Worm (Caenorhabditis elegans) whole organism, L1 larva: Measurements from ENCODE around the gene R09D1.14.

Experiments
- C04F5.9 ChIP-seq: sonication (generic microtip); optimal IDR thresholded peaks from 2 replicates; lab custom pipeline; 2016; ENCODE audit warnings: missing genetic modification characterization, missing compliant biosample characterization
- Y116A8C.19 ChIP-seq: sonication (generic microtip); optimal IDR thresholded peaks from 2 replicates; lab custom pipeline; 2016; ENCODE audit warnings: missing compliant biosample characterization, missing genetic modification characterization, borderline replicate concordance
- aha-1 ChIP-seq: fragments of 150-350 bp; optimal IDR thresholded peaks from 2 replicates; lab custom pipeline; 2014; ENCODE audit warnings: missing biosample characterization, missing genetic modification characterization
- blmp-1 ChIP-seq: fragments of 150-350 bp; optimal IDR thresholded peaks from 2 replicates; lab custom pipeline; 2014; ENCODE audit warnings: missing biosample characterization, missing genetic modification characterization
- dsc-1 ChIP-seq: sonication (generic microtip); optimal IDR thresholded peaks from 2 replicates; lab custom pipeline; 2016; ENCODE audit warnings: mild to moderate bottlenecking, missing genetic modification characterization, missing compliant biosample characterization
- efl-1 ChIP-seq, 4 experiments: fragments of 150-350 bp; optimal IDR thresholded peaks in 3 of 4; peaks in 1 of 4; 1 replicate in 1 of 4; 2 replicates in 3 of 4; lab custom pipeline; 2014; ENCODE audit warnings: missing biosample characterization in 2 of 4, missing genetic modification characterization in 2 of 4, missing genetic modification reagents in 2 of 4
- egl-13 ChIP-seq: sonication (generic microtip); optimal IDR thresholded peaks from 2 replicates; lab custom pipeline; 2016; ENCODE audit warnings: missing genotype, missing genetic modification reagents, missing genetic modification characterization, missing compliant biosample characterization
- elt-3 ChIP-seq, 6 experiments: fragments of 150-350 bp in 1 of 6; sonication (generic microtip); optimal IDR thresholded peaks; 2 replicates each; lab custom pipeline; 2017 to 2018; ENCODE audit warnings: missing biosample characterization in 6 of 6, missing genetic modification characterization in 6 of 6, inconsistent platforms in 1 of 6
- ets-5 ChIP-seq: fragments of 200-800 bp; sonication (Bioruptor generic); IDR thresholded peaks from 2 replicates; pipeline ENCODE4 v1.3.6; 2022; ENCODE audit warnings: missing genetic modification characterization, missing compliant biosample characterization
- fkh-10 ChIP-seq: sonication (generic microtip); optimal IDR thresholded peaks from 2 replicates; lab custom pipeline; 2017; ENCODE audit warnings: missing biosample characterization, missing genetic modification reagents, missing genetic modification characterization
- fkh-8 ChIP-seq: sonication (generic microtip); optimal IDR thresholded peaks from 2 replicates; lab custom pipeline; 2016; ENCODE audit warnings: mild to moderate bottlenecking, missing genetic modification characterization, missing compliant biosample characterization
- grh-1 ChIP-seq: fragments of 200-800 bp; sonication (Bioruptor generic); IDR thresholded peaks from 2 replicates; pipeline ENCODE4 v1.3.6; 2022; ENCODE audit warnings: missing genetic modification reagents, missing genetic modification characterization, missing compliant biosample characterization
- irx-1 ChIP-seq: sonication (generic microtip); optimal IDR thresholded peaks from 2 replicates; lab custom pipeline; 2016; ENCODE audit warnings: missing genetic modification characterization, missing compliant biosample characterization
- isw-1 ChIP-seq: fragments of 200-800 bp; sonication (Bioruptor generic); IDR thresholded peaks from 2 replicates; pipeline ENCODE4 v1.3.6; 2022; ENCODE audit warnings: missing genetic modification characterization, missing compliant biosample characterization
- lin-13 ChIP-seq: fragments of 150-350 bp; optimal IDR thresholded peaks from 2 replicates; lab custom pipeline; 2014; ENCODE audit warnings: missing biosample characterization, missing genetic modification reagents, missing genetic modification characterization
- lin-14 ChIP-seq: fragments of 200-800 bp; sonication (Bioruptor generic); optimal IDR thresholded peaks from 2 replicates; lab custom pipeline; 2018; ENCODE audit warnings: mild to moderate bottlenecking, missing genetic modification characterization, moderate library complexity, missing compliant biosample characterization
- lin-35 ChIP-seq, 2 experiments: fragments of 150-350 bp; optimal IDR thresholded peaks; 2 replicates each; lab custom pipeline; 2014; ENCODE audit warnings: missing biosample characterization in 2 of 2, missing genetic modification characterization in 2 of 2, missing genetic modification reagents in 2 of 2
- lin-39 ChIP-seq: fragments of 150-350 bp; optimal IDR thresholded peaks from 2 replicates; lab custom pipeline; 2014; ENCODE audit warnings: missing biosample characterization, missing genetic modification reagents, missing genetic modification characterization
- mab-9 ChIP-seq: fragments of 200-800 bp; sonication (Bioruptor generic); IDR thresholded peaks from 2 replicates; pipeline ENCODE4 v1.3.6; 2022; ENCODE audit warnings: missing genetic modification reagents, missing genetic modification characterization, missing compliant biosample characterization
- nhr-20 ChIP-seq: sonication (generic microtip); optimal IDR thresholded peaks from 2 replicates; lab custom pipeline; 2016; ENCODE audit warnings: mild to moderate bottlenecking, missing genetic modification characterization, missing compliant biosample characterization
- nhr-47 ChIP-seq: sonication (generic microtip); optimal IDR thresholded peaks from 2 replicates; lab custom pipeline; 2016; ENCODE audit warnings: mild to moderate bottlenecking, missing genetic modification characterization, moderate library complexity, missing compliant biosample characterization
- nhr-71 ChIP-seq: sonication (generic microtip); optimal IDR thresholded peaks from 2 replicates; lab custom pipeline; 2016; ENCODE audit warnings: mild to moderate bottlenecking, missing genetic modification characterization, moderate library complexity, missing compliant biosample characterization
- nhr-77 ChIP-seq: fragments of 150-350 bp; optimal IDR thresholded peaks from 2 replicates; lab custom pipeline; 2014; ENCODE audit warnings: missing biosample characterization, missing genetic modification characterization
- nhr-85 ChIP-seq: sonication (generic microtip); peaks from one replicate; lab custom pipeline; 2016; ENCODE audit warnings: missing genetic modification characterization, inconsistent platforms, missing compliant biosample characterization
- pag-3 ChIP-seq: sonication (generic microtip); optimal IDR thresholded peaks from 2 replicates; lab custom pipeline; 2017; ENCODE audit warnings: missing genetic modification characterization, mild to moderate bottlenecking, missing compliant biosample characterization, antibody characterized with exemption, borderline replicate concordance; ENCODE audit not compliant: insufficient read depth
- snpc-4 ChIP-seq: fragments of 150-350 bp; optimal IDR thresholded peaks from 2 replicates; lab custom pipeline; 2014; ENCODE audit warnings: missing biosample characterization, missing genetic modification characterization
- sox-4 ChIP-seq: sonication (generic microtip); optimal IDR thresholded peaks from 2 replicates; lab custom pipeline; 2016; ENCODE audit warnings: missing genetic modification characterization, missing compliant biosample characterization
- sptf-1 ChIP-seq: fragments of 150-350 bp; optimal IDR thresholded peaks from 2 replicates; lab custom pipeline; 2014; ENCODE audit warnings: missing biosample characterization, missing genetic modification characterization
- unc-30 ChIP-seq: sonication (generic microtip); optimal IDR thresholded peaks from 2 replicates; lab custom pipeline; 2017; ENCODE audit warnings: missing biosample characterization, missing genetic modification characterization
- unc-62 ChIP-seq: fragments of 150-350 bp; optimal IDR thresholded peaks from 2 replicates; lab custom pipeline; 2014; ENCODE audit warnings: missing biosample characterization, missing genetic modification reagents, missing genetic modification characterization
- xbp-1 ChIP-seq: sonication (generic microtip); optimal IDR thresholded peaks from 2 replicates; lab custom pipeline; 2016; ENCODE audit warnings: missing genetic modification characterization, missing compliant biosample characterization
- zag-1 ChIP-seq: fragments of 150-350 bp; optimal IDR thresholded peaks from 2 replicates; lab custom pipeline; 2014; ENCODE audit warnings: missing biosample characterization, missing genetic modification characterization
- ztf-11 ChIP-seq, 2 experiments: sonication (generic microtip); optimal IDR thresholded peaks; 2 replicates each; lab custom pipeline; 2016 to 2017; ENCODE audit warnings: missing genetic modification characterization in 2 of 2, missing biosample characterization in 1 of 2, missing compliant biosample characterization in 1 of 2

The R09D1.14 gene

DNA sequence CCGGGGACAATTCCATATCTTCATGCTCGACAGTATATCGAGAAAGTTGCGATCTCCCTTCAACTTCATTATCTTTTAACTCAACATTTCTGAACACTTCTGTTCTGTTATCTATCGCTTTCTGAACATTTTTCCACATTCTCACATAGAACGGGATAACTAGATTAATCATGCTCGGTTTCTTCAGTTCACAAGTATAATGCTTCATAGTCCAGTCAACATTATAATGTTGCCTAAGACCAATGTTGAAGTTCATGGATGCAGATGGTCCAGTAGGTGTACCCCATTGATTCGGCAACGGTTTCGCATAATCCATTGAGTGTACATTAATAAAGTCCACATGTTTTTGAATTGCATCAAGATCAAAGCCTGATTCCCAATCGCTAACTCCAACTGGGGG, 20.5 kb downstream of the R09D1.14 start:
- TF ChIP-seq xbp-1 (tag; lab: Kevin White, UChicago) (no peak), unc-30 (tag; lab: Kevin White, UChicago) (no peak), sox-4 (tag; lab: Kevin White, UChicago) (no peak), fkh-8 (no peak), zag-1 (tag; lab: Kevin White, UChicago) (no peak)

DNA sequence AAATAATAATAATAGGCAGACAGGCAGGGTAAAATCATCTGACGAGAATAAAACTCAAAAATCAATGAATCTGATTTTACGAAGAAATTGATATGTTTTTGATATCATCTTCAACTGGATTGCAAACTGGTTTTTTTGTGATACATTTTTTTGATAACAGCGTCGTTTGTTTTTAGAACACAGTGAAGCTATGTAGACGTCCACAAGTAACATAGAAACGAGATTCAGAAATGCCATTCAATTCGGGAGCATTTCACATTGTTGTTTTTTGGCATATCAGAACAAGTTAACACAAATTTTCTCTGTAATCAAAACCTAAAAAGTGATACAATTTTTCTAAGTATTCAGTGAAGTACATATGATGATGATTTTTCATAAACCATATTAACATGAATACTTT, 21.1 kb downstream of the R09D1.14 start, which contains the start of gene chil-13:
chil-13 (minus strand) TSS at position 101 of the 400 bp plus-strand sequence.
- TF ChIP-seq mab-9 (GFP tag; lab: Robert Waterston, UW) (no peak), blmp-1 (peak; percentile 9), ztf-11 (tag; optimal IDR thresholded peaks at IDR 0.05; lab: Kevin White, UChicago) (no peak), elt-3 (tag; optimal IDR thresholded peaks at IDR 0.05; lab: Kevin White, UChicago) (peak in 1 of 6 experiments; percentile 33), lin-35 (GFP tag; optimal IDR thresholded peaks at IDR 0.05; lab: Kevin White, UChicago) (peak in 1 of 2 experiments; percentile 0)

DNA sequence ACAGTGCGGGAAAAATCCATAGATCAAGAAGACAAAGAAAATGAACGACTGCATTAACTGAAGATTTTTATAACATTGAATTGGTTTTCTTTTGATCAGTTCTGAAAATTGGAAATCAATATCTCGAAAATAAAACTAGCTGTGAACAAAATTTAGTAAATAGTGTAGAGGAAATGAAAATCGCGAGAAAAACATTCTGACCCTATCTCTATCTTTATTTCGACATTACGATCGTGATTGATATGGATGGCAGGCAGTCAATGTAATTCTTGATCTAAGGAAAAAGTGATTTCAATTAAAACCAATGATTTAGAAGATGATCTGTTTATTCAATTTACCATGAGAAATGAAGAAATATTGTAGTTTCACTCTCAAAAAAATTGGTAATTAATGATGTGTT, 23.4 kb downstream of the R09D1.14 start, which contains the start of gene kin-16:
kin-16 (minus strand) TSS at position 101 of the 400 bp plus-strand sequence.
- TF ChIP-seq dsc-1 (tag; lab: Kevin White, UChicago) (no peak), elt-3 (tag; optimal IDR thresholded peaks at IDR 0.05; lab: Kevin White, UChicago) (peak in 1 of 6 experiments; percentile 46), nhr-20 (tag; lab: Kevin White, UChicago) (peak; percentile 23), nhr-85 (tag; lab: Kevin White, UChicago) (peak; percentile 52), nhr-71 (no peak), irx-1 (no peak), blmp-1 (peak; percentile 30), lin-13 (no peak)

ce11 chrII:9433609-9434008, 25.8 kb downstream of the R09D1.14 start, which contains the start of gene kin-15:
Gene kin-15 (minus strand): TSS chrII:9433709.
- no peak for TF ChIP-seq Y116A8C.19 (tag; lab: Kevin White, UChicago)
- no peak for TF ChIP-seq sptf-1 (tag; lab: Kevin White, UChicago)
- no peak for TF ChIP-seq efl-1 (optimal IDR thresholded peaks at IDR 0.05; lab: Kevin White, UChicago)
- peak in 1 of 2 experiments; percentile 59 for TF ChIP-seq efl-1 (GFP tag; optimal IDR thresholded peaks at IDR 0.05 in 1 of 2; lab: Kevin White, UChicago)
- TF ChIP-seq C04F5.9 (tag; lab: Kevin White, UChicago): no peak

- TF ChIP-seq lin-39 (tag; lab: Kevin White, UChicago) (no peak), lin-14 (GFP tag; lab: Kevin White, UChicago) (peak; percentile 58), fkh-10 (peak; percentile 33)
Measured at ce11 chrII:9431119-9431518, 28.2 kb downstream of the R09D1.14 start.

- TF ChIP-seq grh-1 (GFP tag; lab: Robert Waterston, UW) (no peak), lin-14 (GFP tag; lab: Kevin White, UChicago) (peak; percentile 42)
Measured at ce11 chrII:9427644-9428043, 31.7 kb downstream of the R09D1.14 start, which contains the start of gene M176.5. Gene M176.5 (minus strand): TSS chrII:9427744.

DNA sequence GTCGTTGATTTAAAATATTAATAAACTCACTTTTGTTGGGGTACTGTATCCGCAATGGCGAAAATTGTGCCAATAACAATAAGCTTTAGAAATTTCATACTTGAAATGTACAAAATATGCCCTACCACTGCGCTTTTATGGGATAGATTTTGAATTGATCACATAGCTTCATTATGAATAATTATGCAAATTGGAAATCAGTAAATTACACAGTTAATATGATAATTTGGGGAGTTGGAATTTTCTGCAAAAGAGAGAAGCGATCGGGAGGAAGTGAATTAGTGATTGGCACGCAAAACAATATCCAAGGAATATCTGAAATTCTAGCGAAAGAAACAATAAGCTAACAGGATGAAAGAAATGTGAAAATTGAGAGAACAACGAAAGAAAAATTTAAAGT, 33.3 kb downstream of the R09D1.14 start, which contains the start of gene M176.10:
M176.10 (minus strand) TSS at position 101 of the 400 bp plus-strand sequence.
- TF ChIP-seq egl-13: no peak
- TF ChIP-seq, all 84 proteins: peak for 0

DNA sequence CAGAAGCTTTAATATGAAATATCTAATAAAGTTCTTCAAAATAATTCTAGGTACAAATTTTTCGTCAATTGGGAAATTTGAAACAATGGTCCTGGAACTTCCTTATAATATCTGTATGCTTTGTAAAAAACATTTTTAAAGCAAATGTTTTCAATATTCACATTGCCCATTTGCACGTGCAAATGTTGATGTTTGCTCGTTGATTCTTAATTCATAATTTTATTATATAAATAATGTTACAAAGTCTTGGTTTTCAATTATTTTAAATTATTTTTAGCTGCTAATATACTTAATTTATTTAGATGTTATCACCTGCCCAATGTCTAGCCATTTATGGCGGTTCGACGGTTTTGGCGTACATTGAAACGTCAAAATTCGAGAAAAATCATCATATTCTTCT, 37.4 kb downstream of the R09D1.14 start, which contains the start of gene M176.11:
M176.11 (plus strand) TSS at position 301 of the 400 bp plus-strand sequence.
- TF ChIP-seq nhr-47 (tag; lab: Kevin White, UChicago) (no peak), aha-1 (tag; lab: Kevin White, UChicago) (no peak), nhr-77 (tag; lab: Kevin White, UChicago) (no peak), isw-1 (GFP tag; lab: Robert Waterston, UW) (no peak), pag-3 (tag; lab: Kevin White, UChicago) (no peak), unc-62 (no peak), snpc-4 (no peak), ets-5 (GFP tag; lab: Robert Waterston, UW) (no peak), dsc-1 (tag; lab: Kevin White, UChicago) (no peak)
